Fruit fly (Drosophila melanogaster) whole organism, embryonic: Measurements from ENCODE around the gene mRpL48.

Experiments used
- Antp ChIP-seq: fragments of 200-800 bp; sonication (Bioruptor generic); optimal IDR thresholded peaks from 3 replicates; lab custom pipeline; 2016; ENCODE audit warnings: missing biosample characterization, missing genetic modification characterization
- Awh ChIP-seq: fragments of 200-800 bp; sonication (Bioruptor generic); IDR thresholded peaks from 2 replicates; pipeline ENCODE4, ENCODE4 v1.3.6; 2022; ENCODE audit warnings: missing biosample characterization, missing genetic modification characterization
- CG1024 ChIP-seq: fragments of 200-800 bp; sonication (Bioruptor generic); IDR thresholded peaks from 2 replicates; pipeline ENCODE4 v1.3.6; 2022; ENCODE audit warnings: missing biosample characterization, missing genetic modification characterization
- CG10565 ChIP-seq: fragments of 200-800 bp; sonication (Bioruptor generic); optimal IDR thresholded peaks from 3 replicates; lab custom pipeline; 2016; ENCODE audit warnings: missing biosample characterization, mild to moderate bottlenecking, missing genetic modification characterization
- CG11093 ChIP-seq: fragments of 200-800 bp; sonication (Bioruptor generic); IDR thresholded peaks from 3 replicates; pipeline ENCODE4 v1.3.6; 2022; ENCODE audit warnings: missing biosample characterization, missing genetic modification characterization
- CG12071 ChIP-seq: fragments of 200-800 bp; sonication (Bioruptor generic); optimal IDR thresholded peaks from 3 replicates; lab custom pipeline; 2018; ENCODE audit warnings: missing biosample characterization, mild to moderate bottlenecking, missing genetic modification characterization
- CG12659 ChIP-seq: fragments of 200-800 bp; sonication (Bioruptor generic); optimal IDR thresholded peaks from 3 replicates; lab custom pipeline; 2017; ENCODE audit warnings: mild to moderate bottlenecking, missing biosample characterization, missing genetic modification reagents, missing genetic modification characterization
- CG12769 ChIP-seq: fragments of 200-800 bp; sonication (Bioruptor generic); optimal IDR thresholded peaks from 2 replicates; lab custom pipeline; 2019; ENCODE audit warnings: missing biosample characterization, mild to moderate bottlenecking, missing genetic modification characterization, moderate library complexity
- CG13624 ChIP-seq: fragments of 200-800 bp; sonication (Bioruptor generic); optimal IDR thresholded peaks from 2 replicates; lab custom pipeline; 2016; ENCODE audit warnings: missing biosample characterization, missing genetic modification characterization
- CG13894 ChIP-seq: fragments of 200-800 bp; sonication (Bioruptor generic); optimal IDR thresholded peaks from 3 replicates; lab custom pipeline; 2018; ENCODE audit warnings: missing biosample characterization, mild to moderate bottlenecking, missing genetic modification characterization, moderate library complexity
- CG14014 ChIP-seq: fragments of 200-800 bp; sonication (Bioruptor generic); IDR thresholded peaks from 2 replicates; pipeline ENCODE4 v1.3.6; 2022; ENCODE audit warnings: missing biosample characterization, missing genetic modification characterization
- CG30020 ChIP-seq: fragments of 200-800 bp; optimal IDR thresholded peaks from 2 replicates; lab custom pipeline; 2019; ENCODE audit warnings: missing biosample characterization, mild to moderate bottlenecking, missing genetic modification characterization, moderate library complexity
- CG3163 ChIP-seq: fragments of 200-800 bp; sonication (Bioruptor generic); optimal IDR thresholded peaks from 3 replicates; lab custom pipeline; 2016; ENCODE audit warnings: missing biosample characterization, missing genetic modification characterization
- CG33213 ChIP-seq: fragments of 200-800 bp; sonication (Bioruptor generic); optimal IDR thresholded peaks from 3 replicates; lab custom pipeline; 2016; ENCODE audit warnings: missing biosample characterization, missing genetic modification characterization
- CG34422 ChIP-seq: fragments of 200-800 bp; sonication (Bioruptor generic); IDR thresholded peaks from 3 replicates; pipeline ENCODE4 v1.3.6; 2022; ENCODE audit warnings: missing biosample characterization, missing genetic modification characterization
- CG6654 ChIP-seq: fragments of 200-800 bp; sonication (Bioruptor generic); optimal IDR thresholded peaks from 2 replicates; lab custom pipeline; 2017; ENCODE audit warnings: missing biosample characterization, mild to moderate bottlenecking, missing genetic modification characterization
- CG6791 ChIP-seq: fragments of 200-800 bp; sonication (Bioruptor generic); IDR thresholded peaks from 3 replicates; pipeline ENCODE4 v1.3.6; 2022; ENCODE audit warnings: missing biosample characterization, missing genetic modification characterization; ENCODE audit not compliant: partially characterized antibody
- CG7271 ChIP-seq: fragments of 200-800 bp; sonication (Bioruptor generic); optimal IDR thresholded peaks from 2 replicates; lab custom pipeline; 2018; ENCODE audit warnings: missing biosample characterization, mild to moderate bottlenecking, missing genetic modification characterization, moderate library complexity
- CG7357 ChIP-seq: fragments of 200-800 bp; sonication (Bioruptor generic); IDR thresholded peaks from 3 replicates; pipeline ENCODE4 v1.3.6; 2022; ENCODE audit warnings: missing biosample characterization, missing genetic modification characterization
- CG7839 ChIP-seq: fragments of 200-800 bp; sonication (Bioruptor generic); optimal IDR thresholded peaks from 3 replicates; lab custom pipeline; 2018; ENCODE audit warnings: missing biosample characterization, mild to moderate bottlenecking, missing genetic modification characterization, moderate library complexity
- CG8478 ChIP-seq: fragments of >200 bp; optimal IDR thresholded peaks from 2 replicates; lab custom pipeline; 2018
- CG9797 ChIP-seq: fragments of 200-800 bp; sonication (Bioruptor generic); optimal IDR thresholded peaks from 3 replicates; lab custom pipeline; 2018; ENCODE audit warnings: missing biosample characterization, mild to moderate bottlenecking, missing genetic modification characterization
- Dbx ChIP-seq: fragments of 200-800 bp; sonication (Bioruptor generic); IDR thresholded peaks from 3 replicates; pipeline ENCODE4 v1.3.6; 2022; ENCODE audit warnings: missing biosample characterization, missing genetic modification characterization
- Deaf1 ChIP-seq: fragments of 200-800 bp; optimal IDR thresholded peaks from 3 replicates; lab custom pipeline; 2019; ENCODE audit warnings: missing biosample characterization, mild to moderate bottlenecking, missing genetic modification characterization, moderate library complexity
- Drgx ChIP-seq: fragments of 200-800 bp; sonication (Bioruptor generic); IDR thresholded peaks from 2 replicates; pipeline ENCODE4 v1.3.6; 2022; ENCODE audit warnings: missing biosample characterization, missing genetic modification characterization
- Fer1 ChIP-seq: fragments of 200-800 bp; sonication (Bioruptor generic); optimal IDR thresholded peaks from 2 replicates; lab custom pipeline; 2017; ENCODE audit warnings: missing biosample characterization, mild to moderate bottlenecking, missing genetic modification characterization
- Fer3 ChIP-seq: fragments of 200-800 bp; sonication (Bioruptor generic); optimal IDR thresholded peaks from 2 replicates; lab custom pipeline; 2018; ENCODE audit warnings: missing biosample characterization, mild to moderate bottlenecking, missing genetic modification characterization, moderate library complexity
- HmgZ ChIP-seq: fragments of 200-800 bp; sonication (Bioruptor generic); optimal IDR thresholded peaks from 2 replicates; lab custom pipeline; 2018; ENCODE audit warnings: missing biosample characterization, mild to moderate bottlenecking, missing genetic modification characterization
- Hr3 ChIP-seq: fragments of 200-800 bp; sonication (Bioruptor generic); optimal IDR thresholded peaks from 3 replicates; lab custom pipeline; 2016; ENCODE audit warnings: missing biosample characterization, missing genetic modification characterization
- Hsf ChIP-seq: fragments of 200-800 bp; sonication (Bioruptor generic); optimal IDR thresholded peaks from 3 replicates; lab custom pipeline; 2016; ENCODE audit warnings: missing biosample characterization, missing genetic modification characterization
- Meics ChIP-seq: fragments of 200-800 bp; sonication (Bioruptor generic); optimal IDR thresholded peaks from 2 replicates; lab custom pipeline; 2017; ENCODE audit warnings: missing biosample characterization, mild to moderate bottlenecking, missing genetic modification characterization
- Myb ChIP-seq: fragments of 200-800 bp; sonication (Bioruptor generic); optimal IDR thresholded peaks from 2 replicates; lab custom pipeline; 2016; ENCODE audit warnings: missing biosample characterization, missing genetic modification characterization
- Scr ChIP-seq: fragments of 200-800 bp; sonication (Bioruptor generic); IDR thresholded peaks from 2 replicates; pipeline ENCODE4 v1.3.6; 2022; ENCODE audit warnings: missing biosample characterization, missing genetic modification characterization; ENCODE audit not compliant: partially characterized antibody
- YL-1 ChIP-seq: fragments of 200-800 bp; sonication (Bioruptor generic); optimal IDR thresholded peaks from 3 replicates; lab custom pipeline; 2017; ENCODE audit warnings: missing biosample characterization, mild to moderate bottlenecking, missing genetic modification characterization
- cas ChIP-seq: fragments of 200-800 bp; sonication (Bioruptor generic); IDR thresholded peaks from 2 replicates; pipeline ENCODE4 v1.3.6; 2022; ENCODE audit warnings: missing biosample characterization, missing genetic modification characterization
- dimm ChIP-seq: fragments of 200-800 bp; sonication (Bioruptor generic); IDR thresholded peaks from 2 replicates; pipeline ENCODE4 v1.3.6; 2022; ENCODE audit warnings: missing biosample characterization, missing genetic modification characterization
- dm ChIP-seq: fragments of 200-800 bp; sonication (Bioruptor generic); optimal IDR thresholded peaks from 3 replicates; lab custom pipeline; 2016; ENCODE audit warnings: missing biosample characterization, missing genetic modification characterization
- exex ChIP-seq: fragments of 200-800 bp; sonication (Bioruptor generic); optimal IDR thresholded peaks from 4 replicates; lab custom pipeline; 2018; ENCODE audit warnings: missing biosample characterization, mild to moderate bottlenecking, missing genetic modification characterization, moderate library complexity
- gcm2 ChIP-seq: fragments of 200-800 bp; sonication (Bioruptor generic); optimal IDR thresholded peaks from 2 replicates; lab custom pipeline; 2016; ENCODE audit warnings: missing biosample characterization, missing genetic modification characterization
- gem ChIP-seq: fragments of 200-800 bp; sonication (Bioruptor generic); optimal IDR thresholded peaks from 2 replicates; lab custom pipeline; 2019; ENCODE audit warnings: missing biosample characterization, mild to moderate bottlenecking, missing genetic modification characterization, moderate library complexity
- lola ChIP-seq, 3 experiments: fragments of >200 bp in 2 of 3; fragments of 200-800 bp in 1 of 3; sonication (Bioruptor generic) in 1 of 3; optimal IDR thresholded peaks; 2 replicates each; lab custom pipeline; 2017 to 2019; ENCODE audit warnings: missing biosample characterization in 3 of 3, missing genetic modification characterization in 3 of 3, mild to moderate bottlenecking in 1 of 3, moderate library complexity in 1 of 3
- mld ChIP-seq: fragments of 200-800 bp; sonication (Bioruptor generic); IDR thresholded peaks from 3 replicates; pipeline ENCODE4 v1.3.6; 2022; ENCODE audit warnings: missing biosample characterization, missing genetic modification characterization; ENCODE audit not compliant: partially characterized antibody
- sens-2 ChIP-seq: fragments of 200-800 bp; sonication (Bioruptor generic); IDR thresholded peaks from 2 replicates; pipeline ENCODE4 v1.3.6; 2022; ENCODE audit warnings: missing biosample characterization, missing genetic modification characterization
- sug ChIP-seq: fragments of 200-800 bp; optimal IDR thresholded peaks from 2 replicates; lab custom pipeline; 2019; ENCODE audit warnings: missing biosample characterization, mild to moderate bottlenecking, missing genetic modification characterization, moderate library complexity
- tap ChIP-seq: fragments of 200-800 bp; optimal IDR thresholded peaks from 3 replicates; lab custom pipeline; 2019; ENCODE audit warnings: missing biosample characterization, mild to moderate bottlenecking, missing genetic modification characterization, moderate library complexity
- tin ChIP-seq: fragments of 200-800 bp; sonication (Bioruptor generic); optimal IDR thresholded peaks from 3 replicates; lab custom pipeline; 2016; ENCODE audit warnings: missing biosample characterization, missing genetic modification characterization
- unc-4 ChIP-seq: fragments of 200-800 bp; sonication (Bioruptor generic); IDR thresholded peaks from 2 replicates; pipeline ENCODE4 v1.3.6; 2022; ENCODE audit warnings: missing biosample characterization, missing genetic modification characterization; ENCODE audit not compliant: partially characterized antibody
- wek ChIP-seq: fragments of 200-800 bp; sonication (Bioruptor generic); optimal IDR thresholded peaks from 3 replicates; lab custom pipeline; 2018; ENCODE audit warnings: missing biosample characterization, mild to moderate bottlenecking, missing genetic modification characterization, moderate library complexity

The mRpL48 gene

DNA sequence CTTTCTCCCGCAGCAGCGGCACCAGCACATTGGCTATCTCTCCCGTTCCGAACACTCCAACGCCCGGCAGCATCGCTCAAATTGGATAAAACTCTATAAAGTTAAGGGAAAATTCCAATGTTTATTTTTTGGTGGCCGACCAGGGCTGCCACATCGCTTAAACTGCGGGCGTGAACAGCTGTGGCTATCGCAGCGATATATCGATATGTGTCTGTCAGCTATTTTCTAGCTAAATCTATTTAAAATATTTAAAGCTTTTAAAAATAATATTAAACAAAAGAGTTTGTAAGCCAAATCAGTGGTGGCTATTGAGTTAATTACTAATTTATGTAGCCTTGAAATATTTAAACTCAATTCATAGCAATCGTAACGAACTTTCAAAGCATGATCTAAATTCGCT, 41.7 kb downstream of the mRpL48 start, which contains the start of the genes CG17712 and CG17648 (continued):
- TF ChIP-seq sug (tag; lab: Kevin White, UChicago) (no peak), lola (GFP tag; optimal IDR thresholded peaks at IDR 0.05; lab: Kevin White, UChicago) (no peak), mld (GFP tag; lab: Robert Waterston, UW) (peak; percentile 60; the same call in 1 of the 3 replicates), CG34422 (GFP tag; lab: Robert Waterston, UW) (no peak), Scr (GFP tag; lab: Robert Waterston, UW) (peak; percentile 85), Awh (GFP tag; lab: Robert Waterston, UW) (no peak), CG12071 (GFP tag; lab: Kevin White, UChicago) (no peak), CG7271 (no peak), CG14014 (GFP tag; lab: Robert Waterston, UW) (no peak), Fer3 (no peak), Antp (GFP tag; lab: Kevin White, UChicago) (no peak), CG7357 (GFP tag; lab: Robert Waterston, UW) (no peak), gem (tag; lab: Kevin White, UChicago) (no peak), Myb (no peak), dm (GFP tag; lab: Kevin White, UChicago) (no peak), sens-2 (no peak), CG3163 (GFP tag; lab: Kevin White, UChicago) (no peak), exex (no peak), CG6654 (GFP tag; lab: Kevin White, UChicago) (no peak), unc-4 (GFP tag; lab: Robert Waterston, UW) (peak; percentile 83), CG30020 (tag; lab: Kevin White, UChicago) (no peak), CG11093 (no peak), CG33213 (no peak), Deaf1 (tag; lab: Kevin White, UChicago) (no peak), wek (no peak), CG13894 (no peak), HmgZ (tag; lab: Kevin White, UChicago) (no peak), cas (no peak), Fer1 (GFP tag; lab: Kevin White, UChicago) (no peak), Meics (GFP tag; lab: Kevin White, UChicago) (no peak), tap (tag; lab: Kevin White, UChicago) (no peak), CG1024 (GFP tag; lab: Robert Waterston, UW) (no peak), dimm (GFP tag; lab: Robert Waterston, UW) (no peak), tin (GFP tag; lab: Kevin White, UChicago) (no peak), Hsf (GFP tag; lab: Kevin White, UChicago) (no peak), CG12769 (tag; lab: Kevin White, UChicago) (no peak), Hr3 (GFP tag; lab: Kevin White, UChicago) (no peak), CG8478 (no peak), CG6791 (GFP tag; lab: Robert Waterston, UW) (peak; percentile 89), CG7839 (tag; lab: Kevin White, UChicago) (no peak), CG10565 (GFP tag; lab: Kevin White, UChicago) (no peak), CG9797 (GFP tag; lab: Kevin White, UChicago) (no peak), Drgx (GFP tag; lab: Robert Waterston, UW) (no peak), YL-1 (peak; percentile 30), CG12659 (GFP tag; lab: Kevin White, UChicago) (no peak), Dbx (GFP tag; lab: Robert Waterston, UW) (no peak), gcm2 (GFP tag; lab: Kevin White, UChicago) (no peak), CG13624 (GFP tag; lab: Kevin White, UChicago) (no peak)
